Worm (Caenorhabditis elegans) whole organism, L3 larva: ENCODE measurements around the gene ipla-2.

Experiments used
- egl-5 ChIP-seq: fragments of 150-350 bp; optimal IDR thresholded peaks from 2 replicates; lab custom pipeline; 2017; ENCODE audit warnings: missing biosample characterization, missing genetic modification reagents, missing genetic modification characterization, inconsistent platforms
- elt-2 ChIP-seq: sonication (generic microtip); optimal IDR thresholded peaks from 2 replicates; lab custom pipeline; 2016; ENCODE audit warnings: missing genetic modification reagents, mild to moderate bottlenecking, missing genetic modification characterization, missing compliant biosample characterization
- mml-1 ChIP-seq: fragments of 150-350 bp; sonication (generic microtip); optimal IDR thresholded peaks from 3 replicates; lab custom pipeline; 2014; ENCODE audit warnings: missing biosample characterization, missing genetic modification characterization
- nhr-11 ChIP-seq: fragments of 150-350 bp; optimal IDR thresholded peaks from 2 replicates; lab custom pipeline; 2014; ENCODE audit warnings: missing biosample characterization, missing genetic modification characterization
- nhr-28 ChIP-seq: fragments of 150-350 bp; optimal IDR thresholded peaks from 2 replicates; lab custom pipeline; 2014; ENCODE audit warnings: missing biosample characterization, missing genetic modification characterization
- pqm-1 ChIP-seq: fragments of 150-350 bp; optimal IDR thresholded peaks from 2 replicates; lab custom pipeline; 2017; ENCODE audit warnings: missing biosample characterization, missing genetic modification characterization, inconsistent platforms
- snpc-4 ChIP-seq: fragments of 150-350 bp; optimal IDR thresholded peaks from 2 replicates; lab custom pipeline; 2014; ENCODE audit warnings: missing biosample characterization, missing genetic modification characterization
- unc-62 ChIP-seq: fragments of 150-350 bp; sonication (generic microtip); optimal IDR thresholded peaks from 4 replicates; lab custom pipeline; 2014; ENCODE audit warnings: missing biosample characterization, missing genetic modification reagents, missing genetic modification characterization
- zag-1 ChIP-seq: fragments of 150-350 bp; optimal IDR thresholded peaks from 2 replicates; lab custom pipeline; 2014; ENCODE audit warnings: missing biosample characterization, missing genetic modification characterization

DNA sequence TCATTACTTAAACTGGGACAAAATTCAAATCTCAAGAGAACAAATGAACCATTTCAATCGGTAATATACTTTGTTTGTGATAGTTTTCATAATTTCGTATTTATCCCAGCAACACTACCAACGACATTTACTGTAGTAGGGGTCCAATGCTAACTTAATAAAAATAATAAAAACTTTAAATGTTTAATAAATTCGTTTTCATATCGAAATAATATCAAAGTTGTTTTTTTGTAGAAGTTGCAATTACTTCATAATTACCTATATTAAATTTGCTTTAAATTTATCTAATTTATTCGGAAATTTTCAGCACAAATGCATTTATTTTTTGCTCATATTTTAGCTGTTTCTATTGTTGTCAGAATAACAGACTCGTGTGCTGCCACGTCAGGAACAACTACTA is 28.5 kb upstream of the ipla-2 start, which contains the start of gene R07B1.6:
- TF ChIP-seq pqm-1 (tag; lab: Kevin White, UChicago) (no peak), elt-2 (tag; lab: Kevin White, UChicago) (no peak), zag-1 (tag; lab: Kevin White, UChicago) (no peak), nhr-28 (no peak), unc-62 (GFP tag; lab: Kevin White, UChicago) (no peak), mml-1 (tag; lab: Kevin White, UChicago) (no peak), snpc-4 (tag; lab: Kevin White, UChicago) (no peak), egl-5 (no peak), nhr-11 (no peak)
